Worm (Caenorhabditis elegans): Measurements from ENCODE around the gene F56A8.4.

ce11 chrIII:13262987-13263386, at the start of gene F56A8.4:
- TF ChIP-seq ZK546.5 (tag; optimal IDR thresholded peaks at IDR 0.05) (no peak), mdl-1 (tag; optimal IDR thresholded peaks at IDR 0.05) (no peak), jun-1 (tag; optimal IDR thresholded peaks at IDR 0.05) (no peak), pha-4 (tag; optimal IDR thresholded peaks at IDR 0.05) (no peak), unc-62 (GFP tag; optimal IDR thresholded peaks at IDR 0.05) (no peak), egl-27 (tag; optimal IDR thresholded peaks at IDR 0.05) (no peak), nhr-77 (tag; optimal IDR thresholded peaks at IDR 0.05) (no peak), ama-1 (optimal IDR thresholded peaks at IDR 0.05) (no peak), ceh-82 (tag; optimal IDR thresholded peaks at IDR 0.05) (no peak), lin-39 (tag; optimal IDR thresholded peaks at IDR 0.05) (no peak), nhr-11 (tag; optimal IDR thresholded peaks at IDR 0.05) (no peak), elt-1 (tag; optimal IDR thresholded peaks at IDR 0.05) (no peak)
